Worm (Caenorhabditis elegans) whole organism, mixed stage, embryonic: ENCODE measurements around the gene F32F2.4.

Experiments used
- ceh-43 ChIP-seq: fragments of 200-800 bp; sonication (Bioruptor generic); optimal IDR thresholded peaks from 2 replicates; lab custom pipeline; 2018; ENCODE audit warnings: mild to moderate bottlenecking, missing genetic modification characterization, moderate library complexity, missing compliant biosample characterization
- lin-13 ChIP-seq: fragments of 150-350 bp; optimal IDR thresholded peaks from 2 replicates; lab custom pipeline; 2014; ENCODE audit warnings: missing biosample characterization, missing genetic modification characterization
- mls-2 ChIP-seq: sonication (generic microtip); optimal IDR thresholded peaks from 2 replicates; lab custom pipeline; 2016; ENCODE audit warnings: mild to moderate bottlenecking, missing genetic modification characterization, moderate library complexity, missing compliant biosample characterization
- nhr-28 ChIP-seq: fragments of 150-350 bp; optimal IDR thresholded peaks from 2 replicates; lab custom pipeline; 2014; ENCODE audit warnings: missing biosample characterization, missing genetic modification characterization
- unc-39 ChIP-seq: fragments of 150-350 bp; optimal IDR thresholded peaks from 2 replicates; lab custom pipeline; 2014; ENCODE audit warnings: missing biosample characterization, missing genetic modification characterization
- unc-62 ChIP-seq: fragments of 150-350 bp; optimal IDR thresholded peaks from 2 replicates; lab custom pipeline; 2014; ENCODE audit warnings: missing biosample characterization, missing genetic modification reagents, missing genetic modification characterization

DNA sequence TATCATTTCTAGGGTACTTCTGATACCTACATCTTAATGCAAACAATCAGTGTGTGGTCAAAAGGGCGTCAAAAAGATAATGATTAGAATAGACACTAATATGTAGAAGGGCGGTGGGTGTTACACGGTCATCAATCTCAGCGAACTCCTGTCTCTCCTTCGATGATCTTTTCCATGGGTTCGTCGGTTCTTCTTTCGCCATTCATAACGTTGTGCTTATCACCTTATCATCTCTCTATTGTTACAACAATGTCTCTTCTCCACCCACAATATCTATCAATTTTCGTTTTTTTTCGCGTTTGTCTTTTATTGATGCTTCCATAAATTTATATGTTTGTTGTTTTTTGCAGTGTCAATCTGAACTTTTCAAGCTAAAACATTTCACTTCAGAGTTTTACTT is 25.4 kb downstream of the F32F2.4 start, which contains the start of gene ceh-79:
- no peak for TF ChIP-seq lin-13 (tag; lab: Kevin White, UChicago)
- TF ChIP-seq nhr-28 (tag; lab: Kevin White, UChicago) = no peak
- TF ChIP-seq unc-62 (GFP tag; lab: Kevin White, UChicago) = no peak
- TF ChIP-seq mls-2 = no peak
- no peak for TF ChIP-seq ceh-43 (GFP tag; lab: Kevin White, UChicago)
- no peak for TF ChIP-seq unc-39 (tag; lab: Kevin White, UChicago)
